Worm (Caenorhabditis elegans) whole organism, L1 larva: Measurements from ENCODE around the gene C26H9A.3.

Experiments used
- C04F5.9 ChIP-seq: sonication (generic microtip); optimal IDR thresholded peaks from 2 replicates; lab custom pipeline; 2016; ENCODE audit warnings: missing genetic modification characterization, missing compliant biosample characterization
- C16A3.4 ChIP-seq: fragments of 150-350 bp; optimal IDR thresholded peaks from 2 replicates; lab custom pipeline; 2014; ENCODE audit warnings: missing biosample characterization, missing genetic modification characterization
- Y116A8C.19 ChIP-seq: sonication (generic microtip); optimal IDR thresholded peaks from 2 replicates; lab custom pipeline; 2016; ENCODE audit warnings: missing compliant biosample characterization, missing genetic modification characterization, borderline replicate concordance
- alr-1 ChIP-seq: fragments of 200-800 bp; sonication (Bioruptor generic); optimal IDR thresholded peaks from 2 replicates; lab custom pipeline; 2018; ENCODE audit warnings: borderline replicate concordance, mild to moderate bottlenecking, missing genetic modification characterization, missing compliant biosample characterization
- blmp-1 ChIP-seq: fragments of 150-350 bp; optimal IDR thresholded peaks from 2 replicates; lab custom pipeline; 2014; ENCODE audit warnings: missing biosample characterization, missing genetic modification characterization
- ceh-63 ChIP-seq: fragments of 200-800 bp; sonication (Bioruptor generic); optimal IDR thresholded peaks from 2 replicates; lab custom pipeline; 2018; ENCODE audit warnings: mild to moderate bottlenecking, missing genetic modification characterization, missing compliant biosample characterization
- ceh-8 ChIP-seq: fragments of 200-800 bp; sonication (Bioruptor generic); optimal IDR thresholded peaks from 2 replicates; lab custom pipeline; 2018; ENCODE audit warnings: mild to moderate bottlenecking, missing genetic modification characterization, moderate library complexity, missing compliant biosample characterization
- ceh-82 ChIP-seq, 3 experiments: fragments of 150-350 bp in 1 of 3; sonication (generic microtip) in 2 of 3; optimal IDR thresholded peaks; 2 replicates each; lab custom pipeline; 2014 to 2017; ENCODE audit warnings: missing biosample characterization in 3 of 3, missing genetic modification characterization in 3 of 3
- ces-1 ChIP-seq: fragments of 150-350 bp; optimal IDR thresholded peaks from 2 replicates; lab custom pipeline; 2014; ENCODE audit warnings: missing biosample characterization, missing genetic modification reagents, missing genetic modification characterization
- dpl-1 ChIP-seq, 3 experiments: fragments of 150-350 bp in 2 of 3; sonication (generic microtip) in 1 of 3; optimal IDR thresholded peaks; 2 replicates each; lab custom pipeline; 2014 to 2017; ENCODE audit warnings: missing biosample characterization in 3 of 3, missing genetic modification characterization in 3 of 3, missing genetic modification reagents in 3 of 3
- dsc-1 ChIP-seq: sonication (generic microtip); optimal IDR thresholded peaks from 2 replicates; lab custom pipeline; 2016; ENCODE audit warnings: mild to moderate bottlenecking, missing genetic modification characterization, missing compliant biosample characterization
- efl-1 ChIP-seq, 4 experiments: fragments of 150-350 bp; optimal IDR thresholded peaks in 3 of 4; peaks in 1 of 4; 1 replicate in 1 of 4; 2 replicates in 3 of 4; lab custom pipeline; 2014; ENCODE audit warnings: missing biosample characterization in 2 of 4, missing genetic modification characterization in 2 of 4, missing genetic modification reagents in 2 of 4
- efl-3 ChIP-seq: fragments of 200-800 bp; sonication (Bioruptor generic); optimal IDR thresholded peaks from 2 replicates; lab custom pipeline; 2018; ENCODE audit warnings: mild to moderate bottlenecking, missing genetic modification characterization, missing compliant biosample characterization
- egl-13 ChIP-seq: sonication (generic microtip); optimal IDR thresholded peaks from 2 replicates; lab custom pipeline; 2016; ENCODE audit warnings: missing genotype, missing genetic modification reagents, missing genetic modification characterization, missing compliant biosample characterization
- egl-27 ChIP-seq, 2 experiments: fragments of 150-350 bp in 1 of 2; sonication (generic microtip); optimal IDR thresholded peaks; 3 replicates each; lab custom pipeline; 2017 to 2018; ENCODE audit warnings: missing biosample characterization in 2 of 2, missing genetic modification characterization in 2 of 2, missing genetic modification reagents in 2 of 2
- elt-3 ChIP-seq, 6 experiments: fragments of 150-350 bp in 1 of 6; sonication (generic microtip); optimal IDR thresholded peaks; 2 replicates each; lab custom pipeline; 2017 to 2018; ENCODE audit warnings: missing biosample characterization in 6 of 6, missing genetic modification characterization in 6 of 6, inconsistent platforms in 1 of 6
- ets-5 ChIP-seq: fragments of 200-800 bp; sonication (Bioruptor generic); IDR thresholded peaks from 2 replicates; pipeline ENCODE4 v1.3.6; 2022; ENCODE audit warnings: missing genetic modification characterization, missing compliant biosample characterization
- fkh-8 ChIP-seq: sonication (generic microtip); optimal IDR thresholded peaks from 2 replicates; lab custom pipeline; 2016; ENCODE audit warnings: mild to moderate bottlenecking, missing genetic modification characterization, missing compliant biosample characterization
- hlh-17 ChIP-seq: fragments of 200-800 bp; sonication (Bioruptor generic); optimal IDR thresholded peaks from 2 replicates; lab custom pipeline; 2018; ENCODE audit warnings: missing genetic modification characterization, mild to moderate bottlenecking, missing compliant biosample characterization, moderate library complexity, borderline replicate concordance
- hpl-2 ChIP-seq: fragments of 150-350 bp; optimal IDR thresholded peaks from 2 replicates; lab custom pipeline; 2014; ENCODE audit warnings: missing biosample characterization, missing genetic modification reagents, missing genetic modification characterization
- irx-1 ChIP-seq: sonication (generic microtip); optimal IDR thresholded peaks from 2 replicates; lab custom pipeline; 2016; ENCODE audit warnings: missing genetic modification characterization, missing compliant biosample characterization
- lin-13 ChIP-seq: fragments of 150-350 bp; optimal IDR thresholded peaks from 2 replicates; lab custom pipeline; 2014; ENCODE audit warnings: missing biosample characterization, missing genetic modification reagents, missing genetic modification characterization
- lin-14 ChIP-seq: fragments of 200-800 bp; sonication (Bioruptor generic); optimal IDR thresholded peaks from 2 replicates; lab custom pipeline; 2018; ENCODE audit warnings: mild to moderate bottlenecking, missing genetic modification characterization, moderate library complexity, missing compliant biosample characterization
- lin-35 ChIP-seq, 2 experiments: fragments of 150-350 bp; optimal IDR thresholded peaks; 2 replicates each; lab custom pipeline; 2014; ENCODE audit warnings: missing biosample characterization in 2 of 2, missing genetic modification characterization in 2 of 2, missing genetic modification reagents in 2 of 2
- lsy-2 ChIP-seq, 2 experiments: fragments of 150-350 bp; optimal IDR thresholded peaks; 2 replicates each; lab custom pipeline; 2014; ENCODE audit warnings: missing biosample characterization in 2 of 2, missing genetic modification characterization in 2 of 2
- mdl-1 ChIP-seq, 2 experiments: fragments of 150-350 bp; optimal IDR thresholded peaks; 2 replicates each; lab custom pipeline; 2014 to 2017; ENCODE audit warnings: missing biosample characterization in 2 of 2, missing genetic modification characterization in 2 of 2, inconsistent platforms in 1 of 2
- mef-2 ChIP-seq: fragments of 150-350 bp; optimal IDR thresholded peaks from 2 replicates; lab custom pipeline; 2014; ENCODE audit warnings: missing biosample characterization, missing genetic modification characterization
- mep-1 ChIP-seq: fragments of 150-350 bp; optimal IDR thresholded peaks from 2 replicates; lab custom pipeline; 2014; ENCODE audit warnings: missing biosample characterization, missing genetic modification characterization
- nhr-12 ChIP-seq: sonication (generic microtip); optimal IDR thresholded peaks from 2 replicates; lab custom pipeline; 2017; ENCODE audit warnings: missing biosample characterization, missing genetic modification characterization
- nhr-28 ChIP-seq: fragments of 150-350 bp; optimal IDR thresholded peaks from 2 replicates; lab custom pipeline; 2014; ENCODE audit warnings: missing biosample characterization, missing genetic modification characterization
- nhr-71 ChIP-seq: sonication (generic microtip); optimal IDR thresholded peaks from 2 replicates; lab custom pipeline; 2016; ENCODE audit warnings: mild to moderate bottlenecking, missing genetic modification characterization, moderate library complexity, missing compliant biosample characterization
- nhr-90 ChIP-seq: sonication (generic microtip); optimal IDR thresholded peaks from 2 replicates; lab custom pipeline; 2016; ENCODE audit warnings: mild to moderate bottlenecking, missing genetic modification characterization, missing compliant biosample characterization; ENCODE audit not compliant: poor library complexity
- pqm-1 ChIP-seq: sonication (generic microtip); optimal IDR thresholded peaks from 3 replicates; lab custom pipeline; 2017; ENCODE audit warnings: missing biosample characterization, missing genetic modification characterization
- rnt-1 ChIP-seq: sonication (generic microtip); optimal IDR thresholded peaks from 2 replicates; lab custom pipeline; 2016; ENCODE audit warnings: mild to moderate bottlenecking, missing genetic modification characterization, moderate library complexity, missing compliant biosample characterization
- snpc-4 ChIP-seq: fragments of 150-350 bp; optimal IDR thresholded peaks from 2 replicates; lab custom pipeline; 2014; ENCODE audit warnings: missing biosample characterization, missing genetic modification characterization
- snu-23 ChIP-seq: sonication (generic microtip); optimal IDR thresholded peaks from 2 replicates; lab custom pipeline; 2016; ENCODE audit warnings: missing genetic modification characterization, missing compliant biosample characterization
- tbx-2 ChIP-seq: sonication (generic microtip); optimal IDR thresholded peaks from 2 replicates; lab custom pipeline; 2016; ENCODE audit warnings: missing genetic modification characterization, missing compliant biosample characterization
- tlp-1 ChIP-seq: fragments of 150-350 bp; optimal IDR thresholded peaks from 2 replicates; lab custom pipeline; 2014; ENCODE audit warnings: missing biosample characterization, missing genetic modification characterization
- unc-98 ChIP-seq: fragments of 200-800 bp; sonication (Bioruptor generic); IDR thresholded peaks from 2 replicates; pipeline ENCODE4 v1.3.6; 2022; ENCODE audit warnings: missing genetic modification characterization, missing compliant biosample characterization
- vab-15 ChIP-seq: sonication (generic microtip); optimal IDR thresholded peaks from 2 replicates; lab custom pipeline; 2017; ENCODE audit warnings: missing genotype, mild to moderate bottlenecking, missing genetic modification characterization, missing compliant biosample characterization
- zag-1 ChIP-seq: fragments of 150-350 bp; optimal IDR thresholded peaks from 2 replicates; lab custom pipeline; 2014; ENCODE audit warnings: missing biosample characterization, missing genetic modification characterization
- zip-4 ChIP-seq: fragments of 200-800 bp; sonication (Bioruptor generic); optimal IDR thresholded peaks from 2 replicates; lab custom pipeline; 2018; ENCODE audit warnings: mild to moderate bottlenecking, missing genetic modification characterization, moderate library complexity, missing compliant biosample characterization

The C26H9A.3 gene

ce11 chrIV:12620921-12621320, 18.3 kb downstream of the C26H9A.3 start:
- TF ChIP-seq ceh-8 (GFP tag; lab: Kevin White, UChicago) (no peak), zag-1 (no peak), nhr-71 (tag; lab: Kevin White, UChicago) (no peak), vab-15 (tag; lab: Kevin White, UChicago) (no peak)

ce11 chrIV:12618877-12619276, 20.3 kb downstream of the C26H9A.3 start:
- peak; percentile 54 for TF ChIP-seq blmp-1
- TF ChIP-seq mep-1 (tag; lab: Kevin White, UChicago): no peak

- TF ChIP-seq pqm-1 (tag; lab: Kevin White, UChicago): no peak
Observed at ce11 chrIV:12617934-12618333, 21.3 kb downstream of the C26H9A.3 start.

DNA sequence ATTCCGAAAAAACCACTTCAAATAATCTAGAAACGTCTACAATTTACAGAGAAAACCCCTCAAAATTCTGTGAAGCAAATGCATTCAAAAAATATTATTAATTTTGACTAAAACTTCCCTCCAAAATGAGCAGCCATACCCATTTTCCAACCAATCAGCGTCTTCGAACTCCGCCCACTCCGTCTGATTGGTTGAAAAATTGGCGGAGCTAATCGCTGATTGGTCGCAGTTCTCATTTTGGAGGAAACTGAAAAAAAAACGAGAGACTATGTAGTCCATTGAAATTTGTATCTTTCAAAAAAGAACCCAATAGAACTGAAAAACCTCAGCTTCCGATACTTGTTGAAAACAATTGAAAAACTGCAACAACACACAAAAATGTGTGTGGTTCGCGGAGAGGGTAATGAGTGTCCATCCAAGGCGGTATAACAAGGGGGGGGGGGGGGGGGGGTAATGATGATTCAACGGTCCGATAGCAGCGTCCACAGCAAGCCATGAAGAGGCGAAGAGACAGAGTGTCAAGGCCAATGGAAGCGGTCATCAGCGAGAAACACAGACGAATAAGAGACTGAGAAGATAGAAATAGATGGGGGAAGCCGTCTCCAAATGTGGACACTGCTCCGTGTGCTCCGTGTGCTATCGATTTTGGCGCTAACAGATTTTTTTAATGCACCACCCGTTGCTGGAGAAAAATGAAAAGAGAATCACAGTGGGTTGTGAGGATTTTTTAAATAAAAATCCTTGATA, 22.1 kb downstream of the C26H9A.3 start:
- TF ChIP-seq fkh-8 (peak; percentile 3), lin-14 (peak; percentile 71), efl-1 (optimal IDR thresholded peaks at IDR 0.05; lab: Kevin White, UChicago) (no peak), efl-1 (GFP tag; optimal IDR thresholded peaks at IDR 0.05 in 1 of 2; lab: Kevin White, UChicago) (peak in 1 of 2 experiments; percentile 39), zag-1 (no peak), dpl-1 (GFP tag; optimal IDR thresholded peaks at IDR 0.05; lab: Kevin White, UChicago) (peak in 1 of 3 experiments; percentile 5), lsy-2 (tag; optimal IDR thresholded peaks at IDR 0.05; lab: Kevin White, UChicago) (no peak), ets-5 (GFP tag; lab: Robert Waterston, UW) (no peak), ceh-63 (GFP tag; lab: Kevin White, UChicago) (no peak), tbx-2 (tag; lab: Kevin White, UChicago) (no peak), unc-98 (GFP tag; lab: Robert Waterston, UW) (no peak), snu-23 (GFP tag; lab: Kevin White, UChicago) (peak; percentile 0), zip-4 (no peak), dsc-1 (no peak), nhr-28 (tag; lab: Kevin White, UChicago) (no peak), mdl-1 (tag; optimal IDR thresholded peaks at IDR 0.05; lab: Kevin White, UChicago) (no peak), hlh-17 (no peak), vab-15 (tag; lab: Kevin White, UChicago) (no peak), snpc-4 (tag; lab: Kevin White, UChicago) (no peak), ceh-82 (tag; optimal IDR thresholded peaks at IDR 0.05; lab: Kevin White, UChicago) (peak in 1 of 3 experiments; percentile 8)

ce11 chrIV:12615122-12615745, 24.0 kb downstream of the C26H9A.3 start:
- TF ChIP-seq tlp-1: no peak
- peak; percentile 37 for TF ChIP-seq nhr-71 (tag; lab: Kevin White, UChicago)
- peak; percentile 74 for TF ChIP-seq rnt-1 (tag; lab: Kevin White, UChicago)
- peak; percentile 9 for TF ChIP-seq snu-23 (GFP tag; lab: Kevin White, UChicago)
- no peak for TF ChIP-seq alr-1 (tag; lab: Kevin White, UChicago)
- TF ChIP-seq egl-27 (tag; optimal IDR thresholded peaks at IDR 0.05; lab: Kevin White, UChicago): no peak
- TF ChIP-seq nhr-90: no peak
- TF ChIP-seq elt-3 (tag; optimal IDR thresholded peaks at IDR 0.05; lab: Kevin White, UChicago): no peak
- TF ChIP-seq hpl-2 (GFP tag; lab: Kevin White, UChicago): no peak
- TF ChIP-seq egl-13 (tag; lab: Kevin White, UChicago): no peak
- TF ChIP-seq hlh-17: no peak
- TF ChIP-seq lin-35 (GFP tag; optimal IDR thresholded peaks at IDR 0.05; lab: Kevin White, UChicago): no peak
- no peak for TF ChIP-seq ces-1 (GFP tag; lab: Kevin White, UChicago)
- no peak for TF ChIP-seq efl-3 (GFP tag; lab: Kevin White, UChicago)
- no peak for TF ChIP-seq C04F5.9
- no peak for TF ChIP-seq vab-15 (tag; lab: Kevin White, UChicago)
- no peak for TF ChIP-seq C16A3.4 (tag; lab: Kevin White, UChicago)
- no peak for TF ChIP-seq lin-13 (GFP tag; lab: Kevin White, UChicago)
- TF ChIP-seq lsy-2 (tag; optimal IDR thresholded peaks at IDR 0.05; lab: Kevin White, UChicago): peak in 1 of 2 experiments; percentile 14
- TF ChIP-seq ceh-82 (tag; optimal IDR thresholded peaks at IDR 0.05; lab: Kevin White, UChicago): no peak
- no peak for TF ChIP-seq nhr-12 (tag; lab: Kevin White, UChicago)
- TF ChIP-seq Y116A8C.19 (tag; lab: Kevin White, UChicago): no peak
- no peak for TF ChIP-seq mef-2 (tag; lab: Kevin White, UChicago)
- TF ChIP-seq irx-1 (tag; lab: Kevin White, UChicago): no peak
